Worm (Caenorhabditis elegans) whole organism, young adult: ENCODE data around the gene W07G1.1.

Experiments
- mcd-1 ChIP-seq: fragments of 200-800 bp; sonication (Bioruptor generic); IDR thresholded peaks from 2 replicates; pipeline ENCODE4 v1.3.6; 2022; ENCODE audit warnings: missing genetic modification reagents, missing genetic modification characterization, missing compliant biosample characterization
- nhr-90 ChIP-seq: sonication (generic microtip); optimal IDR thresholded peaks from 2 replicates; lab custom pipeline; 2016; ENCODE audit warnings: missing genotype, mild to moderate bottlenecking, missing genetic modification characterization, missing compliant biosample characterization
- ztf-25 ChIP-seq: fragments of 200-800 bp; sonication (Bioruptor generic); IDR thresholded peaks from 2 replicates; pipeline ENCODE4 v1.3.6; 2022; ENCODE audit warnings: missing genetic modification reagents, missing genetic modification characterization, missing compliant biosample characterization

DNA sequence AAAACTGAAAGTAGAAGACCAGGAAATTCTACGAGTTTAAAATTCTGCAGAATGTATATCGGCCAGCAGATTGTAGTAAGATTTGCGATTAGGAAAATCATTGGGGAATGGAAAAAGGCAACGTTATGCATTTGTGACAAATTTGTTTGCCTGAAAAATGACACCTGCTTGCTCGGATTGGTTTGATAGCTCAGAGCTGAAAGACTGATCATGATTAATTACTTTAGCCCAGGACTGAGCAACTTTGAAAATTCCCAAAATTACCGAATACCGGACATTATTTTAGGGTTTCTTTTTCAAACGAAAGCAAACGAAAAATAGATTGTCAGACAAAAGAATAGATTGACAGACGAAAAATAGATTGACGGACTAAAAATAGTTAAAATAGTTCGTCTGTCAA, 45.1 kb upstream of the W07G1.1 start, which contains the start of gene sre-47:
- TF ChIP-seq ztf-25 (GFP tag; lab: Robert Waterston, UW): no peak
- TF ChIP-seq mcd-1 (GFP tag; lab: Robert Waterston, UW): no peak
- no peak for TF ChIP-seq nhr-90 (tag; lab: Kevin White, UChicago)
